Worm (Caenorhabditis elegans): ENCODE results near the gene ZK354.6.

ce11 chrIV:5266474-5266873 is 30.9 kb downstream of the ZK354.6 start, which contains the start of gene F36H12.5:
- TF ChIP-seq nhr-11 (tag; optimal IDR thresholded peaks at IDR 0.05): no peak
- TF ChIP-seq tbx-2 (tag; optimal IDR thresholded peaks at IDR 0.05): no peak
- TF ChIP-seq sox-2 (GFP tag; IDR thresholded peaks at IDR 0.05): no peak
- TF ChIP-seq gmeb-2 (tag; optimal IDR thresholded peaks at IDR 0.05): no peak
- no peak for TF ChIP-seq pha-4 (tag; optimal IDR thresholded peaks at IDR 0.05)
- TF ChIP-seq lim-6 (tag; optimal IDR thresholded peaks at IDR 0.05): no peak
- no peak for TF ChIP-seq syd-9 (tag; optimal IDR thresholded peaks at IDR 0.05)
- TF ChIP-seq dmd-4 (tag; optimal IDR thresholded peaks at IDR 0.05; ENCODE audit: borderline replicate concordance): no peak
- no peak for TF ChIP-seq fkh-10 (GFP tag; optimal IDR thresholded peaks at IDR 0.05)
- TF ChIP-seq eyg-1 (tag; optimal IDR thresholded peaks at IDR 0.05): no peak
